Fruit fly (Drosophila melanogaster): ENCODE measurements around the gene MED14.

Gene MED14

DNA sequence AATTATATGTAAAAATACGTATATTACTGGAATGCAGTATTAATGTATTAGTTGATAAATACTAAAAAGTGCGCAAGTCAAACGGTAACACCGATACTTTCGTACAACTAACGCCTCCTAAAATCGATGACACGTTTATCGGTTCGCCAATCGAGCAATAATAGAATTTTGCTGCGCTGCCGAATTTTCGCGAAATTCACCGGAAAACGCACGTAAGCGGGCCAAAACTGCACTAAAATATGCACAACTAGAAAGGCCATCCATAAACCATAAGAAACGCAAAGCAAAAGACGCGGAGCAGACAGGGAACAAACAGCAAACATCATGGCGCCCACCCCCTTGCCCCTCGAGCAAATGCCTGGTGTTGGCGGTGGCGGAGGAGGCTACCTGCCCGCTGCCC is at the start of gene MED14:
Gene MED14, plus strand, starts transcription at position 145 of the 400 bp plus-strand sequence.
- TF ChIP-seq ttk (optimal IDR thresholded peaks at IDR 0.05) (no peak), psq (optimal IDR thresholded peaks at IDR 0.05) (no peak), insv (optimal IDR thresholded peaks at IDR 0.05) (no peak), h (optimal IDR thresholded peaks at IDR 0.05) (no peak), Sin3A (optimal IDR thresholded peaks at IDR 0.05) (no peak), Myc (optimal IDR thresholded peaks at IDR 0.05) (no peak)

- TF ChIP-seq ttk (optimal IDR thresholded peaks at IDR 0.05) = no peak
- no peak for TF ChIP-seq h (optimal IDR thresholded peaks at IDR 0.05)
- TF ChIP-seq insv (optimal IDR thresholded peaks at IDR 0.05) = no peak
- TF ChIP-seq Sin3A (optimal IDR thresholded peaks at IDR 0.05) = no peak
- no peak for TF ChIP-seq Myc (optimal IDR thresholded peaks at IDR 0.05)
- no peak for TF ChIP-seq psq (optimal IDR thresholded peaks at IDR 0.05)
Measured at dm6 chr3L:544203-544602, 48.8 kb upstream of the MED14 start.

- no peak for TF ChIP-seq h (optimal IDR thresholded peaks at IDR 0.05)
- TF ChIP-seq ttk (optimal IDR thresholded peaks at IDR 0.05) = no peak
- TF ChIP-seq Sin3A (optimal IDR thresholded peaks at IDR 0.05) = no peak
- TF ChIP-seq psq (optimal IDR thresholded peaks at IDR 0.05) = no peak
- no peak for TF ChIP-seq Myc (optimal IDR thresholded peaks at IDR 0.05)
- no peak for TF ChIP-seq insv (optimal IDR thresholded peaks at IDR 0.05)
Measured at dm6 chr3L:545512-546161, 47.4 kb upstream of the MED14 start.

DNA sequence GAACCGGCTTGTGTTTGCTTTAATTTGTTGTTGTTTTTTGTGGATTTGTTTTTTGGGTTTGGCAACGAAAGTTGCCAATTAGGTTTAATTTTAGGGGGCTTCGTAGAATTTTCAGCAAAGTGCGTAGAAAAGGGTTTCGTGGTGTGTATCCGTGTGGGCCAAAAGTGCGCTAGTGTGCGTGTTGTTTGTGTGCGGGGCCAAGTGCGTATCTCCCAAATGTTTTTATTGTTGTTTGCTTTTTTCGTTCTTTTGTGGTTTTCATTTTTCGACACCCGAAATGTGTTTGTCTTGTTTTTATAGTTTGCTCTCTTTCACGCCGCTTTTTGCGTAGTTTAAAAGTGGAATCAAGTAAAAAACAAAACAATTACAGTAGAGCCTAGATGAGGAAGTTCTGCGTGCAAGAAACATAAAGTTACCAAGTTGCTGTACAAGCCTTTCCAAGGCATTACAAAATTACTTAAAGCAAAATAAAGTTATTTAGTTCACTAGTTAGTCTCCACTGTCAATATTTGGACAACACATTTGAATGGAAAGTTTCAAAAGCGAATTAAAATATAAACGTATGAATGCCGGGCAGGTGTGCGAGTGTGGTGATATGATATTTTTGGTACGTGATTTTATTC is 46.1 kb upstream of the MED14 start:
- TF ChIP-seq insv (optimal IDR thresholded peaks at IDR 0.05) (no peak), ttk (optimal IDR thresholded peaks at IDR 0.05) (no peak), Sin3A (optimal IDR thresholded peaks at IDR 0.05) (no peak), h (optimal IDR thresholded peaks at IDR 0.05) (no peak), psq (optimal IDR thresholded peaks at IDR 0.05) (no peak)

- TF ChIP-seq insv (optimal IDR thresholded peaks at IDR 0.05) (no peak), psq (optimal IDR thresholded peaks at IDR 0.05) (no peak), Sin3A (optimal IDR thresholded peaks at IDR 0.05) (no peak), Myc (optimal IDR thresholded peaks at IDR 0.05) (no peak)
Measured at dm6 chr3L:548304-549198, 44.5 kb upstream of the MED14 start.

- TF ChIP-seq psq (optimal IDR thresholded peaks at IDR 0.05) (no peak), ttk (optimal IDR thresholded peaks at IDR 0.05) (no peak), insv (optimal IDR thresholded peaks at IDR 0.05) (no peak), h (optimal IDR thresholded peaks at IDR 0.05) (no peak), Myc (optimal IDR thresholded peaks at IDR 0.05) (no peak), Sin3A (optimal IDR thresholded peaks at IDR 0.05) (no peak)
Measured at dm6 chr3L:550082-550827, 42.8 kb upstream of the MED14 start.

- TF ChIP-seq ttk (optimal IDR thresholded peaks at IDR 0.05) (no peak), Sin3A (optimal IDR thresholded peaks at IDR 0.05) (no peak), psq (optimal IDR thresholded peaks at IDR 0.05) (no peak), h (optimal IDR thresholded peaks at IDR 0.05) (no peak), insv (optimal IDR thresholded peaks at IDR 0.05) (no peak), Myc (optimal IDR thresholded peaks at IDR 0.05) (no peak)
Measured at dm6 chr3L:550828-551094, 42.3 kb upstream of the MED14 start.

- TF ChIP-seq ttk (optimal IDR thresholded peaks at IDR 0.05) (no peak), insv (optimal IDR thresholded peaks at IDR 0.05) (no peak), psq (optimal IDR thresholded peaks at IDR 0.05) (no peak)
Measured at dm6 chr3L:551844-552243, 41.2 kb upstream of the MED14 start.

dm6 chr3L:552446-552845 is 40.6 kb upstream of the MED14 start:
- no peak for TF ChIP-seq h (optimal IDR thresholded peaks at IDR 0.05)
- no peak for TF ChIP-seq psq (optimal IDR thresholded peaks at IDR 0.05)
- no peak for TF ChIP-seq Sin3A (optimal IDR thresholded peaks at IDR 0.05)
- TF ChIP-seq Myc (optimal IDR thresholded peaks at IDR 0.05) = no peak
- TF ChIP-seq insv (optimal IDR thresholded peaks at IDR 0.05) = no peak
- TF ChIP-seq ttk (optimal IDR thresholded peaks at IDR 0.05) = no peak

- no peak for TF ChIP-seq Sin3A (optimal IDR thresholded peaks at IDR 0.05)
- TF ChIP-seq psq (optimal IDR thresholded peaks at IDR 0.05) = no peak
- no peak for TF ChIP-seq insv (optimal IDR thresholded peaks at IDR 0.05)
- TF ChIP-seq Myc (optimal IDR thresholded peaks at IDR 0.05) = no peak
- TF ChIP-seq ttk (optimal IDR thresholded peaks at IDR 0.05) = no peak
- no peak for TF ChIP-seq h (optimal IDR thresholded peaks at IDR 0.05)
Measured at dm6 chr3L:552950-553349, 40.1 kb upstream of the MED14 start.

- no peak for TF ChIP-seq insv (optimal IDR thresholded peaks at IDR 0.05)
- no peak for TF ChIP-seq Myc (optimal IDR thresholded peaks at IDR 0.05)
- no peak for TF ChIP-seq ttk (optimal IDR thresholded peaks at IDR 0.05)
- no peak for TF ChIP-seq Sin3A (optimal IDR thresholded peaks at IDR 0.05)
- no peak for TF ChIP-seq h (optimal IDR thresholded peaks at IDR 0.05)
- no peak for TF ChIP-seq psq (optimal IDR thresholded peaks at IDR 0.05)
Measured at dm6 chr3L:554577-554976, 38.5 kb upstream of the MED14 start.

dm6 chr3L:555326-555725 is 37.7 kb upstream of the MED14 start:
- no peak for TF ChIP-seq Sin3A (optimal IDR thresholded peaks at IDR 0.05)
- TF ChIP-seq ttk (optimal IDR thresholded peaks at IDR 0.05) = no peak
- TF ChIP-seq psq (optimal IDR thresholded peaks at IDR 0.05) = no peak
- TF ChIP-seq Myc (optimal IDR thresholded peaks at IDR 0.05) = no peak
- no peak for TF ChIP-seq insv (optimal IDR thresholded peaks at IDR 0.05)
- no peak for TF ChIP-seq h (optimal IDR thresholded peaks at IDR 0.05)
